Worm (Caenorhabditis elegans) whole organism, L2 larva: ENCODE data around the gene egli-1.

Experiments used
- C34F6.9 ChIP-seq: fragments of 150-350 bp; optimal IDR thresholded peaks from 2 replicates; lab custom pipeline; 2014; ENCODE audit warnings: missing biosample characterization, missing genetic modification characterization
- F13H6.1 ChIP-seq: sonication (generic microtip); optimal IDR thresholded peaks from 2 replicates; lab custom pipeline; 2016; ENCODE audit warnings: missing genetic modification characterization, missing compliant biosample characterization
- Y55F3AM.14 ChIP-seq: fragments of 200-800 bp; sonication (Bioruptor generic); optimal IDR thresholded peaks from 2 replicates; lab custom pipeline; 2018; ENCODE audit warnings: mild to moderate bottlenecking, missing genetic modification characterization, missing compliant biosample characterization
- ZK546.5 ChIP-seq: sonication (generic microtip); optimal IDR thresholded peaks from 2 replicates; lab custom pipeline; 2017; ENCODE audit warnings: missing biosample characterization, missing genetic modification characterization
- alr-1 ChIP-seq: fragments of 150-350 bp; optimal IDR thresholded peaks from 2 replicates; lab custom pipeline; 2014; ENCODE audit warnings: missing biosample characterization, missing genetic modification characterization
- aly-2 ChIP-seq: fragments of 150-350 bp; optimal IDR thresholded peaks from 2 replicates; lab custom pipeline; 2014; ENCODE audit warnings: missing biosample characterization, missing genetic modification characterization
- ama-1 ChIP-seq: fragments of 150-350 bp; optimal IDR thresholded peaks from 2 replicates; lab custom pipeline; 2018; ENCODE audit warnings: inconsistent platforms
- blmp-1 ChIP-seq: sonication (generic microtip); optimal IDR thresholded peaks from 2 replicates; lab custom pipeline; 2017; ENCODE audit warnings: missing genetic modification characterization, mild to moderate bottlenecking, missing compliant biosample characterization, antibody characterized with exemption, moderate library complexity; ENCODE audit not compliant: insufficient read depth
- ceh-16 ChIP-seq: fragments of 150-350 bp; optimal IDR thresholded peaks from 2 replicates; lab custom pipeline; 2014; ENCODE audit warnings: missing biosample characterization, missing genetic modification characterization
- ceh-82 ChIP-seq: fragments of 150-350 bp; optimal IDR thresholded peaks from 2 replicates; lab custom pipeline; 2014; ENCODE audit warnings: missing biosample characterization, missing genetic modification characterization
- crh-2 ChIP-seq: sonication (generic microtip); optimal IDR thresholded peaks from 2 replicates; lab custom pipeline; 2017; ENCODE audit warnings: missing biosample characterization, missing genetic modification characterization
- dmd-4 ChIP-seq: sonication (generic microtip); optimal IDR thresholded peaks from 2 replicates; lab custom pipeline; 2017; ENCODE audit warnings: missing biosample characterization, missing genetic modification characterization
- egl-27 ChIP-seq: sonication (generic microtip); optimal IDR thresholded peaks from 3 replicates; lab custom pipeline; 2017; ENCODE audit warnings: missing biosample characterization, missing genetic modification reagents, missing genetic modification characterization
- elt-1 ChIP-seq: fragments of 150-350 bp; optimal IDR thresholded peaks from 2 replicates; lab custom pipeline; 2014; ENCODE audit warnings: missing biosample characterization, missing genetic modification characterization
- fos-1 ChIP-seq: fragments of 150-350 bp; optimal IDR thresholded peaks from 2 replicates; lab custom pipeline; 2014; ENCODE audit warnings: missing biosample characterization, missing genetic modification characterization
- gmeb-1 ChIP-seq: fragments of 150-350 bp; optimal IDR thresholded peaks from 2 replicates; lab custom pipeline; 2014; ENCODE audit warnings: missing biosample characterization, missing genetic modification characterization
- lin-11 ChIP-seq: fragments of 150-350 bp; sonication (generic microtip); optimal IDR thresholded peaks from 2 replicates; lab custom pipeline; 2014; ENCODE audit warnings: missing biosample characterization, missing genetic modification characterization, inconsistent platforms, mixed read lengths
- lin-39 ChIP-seq: fragments of 150-350 bp; optimal IDR thresholded peaks from 2 replicates; lab custom pipeline; 2014; ENCODE audit warnings: missing biosample characterization, missing genetic modification reagents, missing genetic modification characterization
- lsy-2 ChIP-seq, 2 experiments: fragments of 150-350 bp in 1 of 2; sonication (generic microtip) in 1 of 2; optimal IDR thresholded peaks; 2 replicates each; lab custom pipeline; 2014 to 2017; ENCODE audit warnings: missing biosample characterization in 2 of 2, missing genetic modification characterization in 2 of 2
- mab-5 ChIP-seq: fragments of 150-350 bp; optimal IDR thresholded peaks from 2 replicates; lab custom pipeline; 2014; ENCODE audit warnings: missing biosample characterization, missing genetic modification characterization
- mbf-1 ChIP-seq: sonication (generic microtip); optimal IDR thresholded peaks from 2 replicates; lab custom pipeline; 2017; ENCODE audit warnings: missing biosample characterization, missing genetic modification characterization
- mdl-1 ChIP-seq, 2 experiments: fragments of 150-350 bp in 1 of 2; sonication (generic microtip) in 1 of 2; optimal IDR thresholded peaks; 2 replicates each; lab custom pipeline; 2017; ENCODE audit warnings: missing biosample characterization in 2 of 2, missing genetic modification characterization in 2 of 2
- nhr-11 ChIP-seq: fragments of 150-350 bp; optimal IDR thresholded peaks from 2 replicates; lab custom pipeline; 2014; ENCODE audit warnings: missing biosample characterization, missing genetic modification characterization
- nhr-129 ChIP-seq: fragments of 150-350 bp; optimal IDR thresholded peaks from 2 replicates; lab custom pipeline; 2014; ENCODE audit warnings: missing biosample characterization, missing genetic modification characterization
- nhr-21 ChIP-seq: fragments of 150-350 bp; optimal IDR thresholded peaks from 2 replicates; lab custom pipeline; 2014; ENCODE audit warnings: missing biosample characterization, missing genetic modification characterization
- nhr-23 ChIP-seq: fragments of 150-350 bp; optimal IDR thresholded peaks from 2 replicates; lab custom pipeline; 2014; ENCODE audit warnings: missing biosample characterization, missing genetic modification reagents, missing genetic modification characterization
- nhr-237 ChIP-seq: fragments of 150-350 bp; optimal IDR thresholded peaks from 2 replicates; lab custom pipeline; 2014; ENCODE audit warnings: missing biosample characterization, missing genetic modification characterization
- nhr-6 ChIP-seq: fragments of 150-350 bp; optimal IDR thresholded peaks from 2 replicates; lab custom pipeline; 2014; ENCODE audit warnings: missing biosample characterization, missing genetic modification characterization
- peb-1 ChIP-seq: fragments of 150-350 bp; optimal IDR thresholded peaks from 2 replicates; lab custom pipeline; 2014; ENCODE audit warnings: missing biosample characterization, missing genetic modification characterization
- sem-4 ChIP-seq: fragments of 150-350 bp; optimal IDR thresholded peaks from 2 replicates; lab custom pipeline; 2014; ENCODE audit warnings: missing biosample characterization, missing genetic modification reagents, missing genetic modification characterization
- skn-1 ChIP-seq: sonication (generic microtip); optimal IDR thresholded peaks from 2 replicates; lab custom pipeline; 2017; ENCODE audit warnings: missing biosample characterization, missing genetic modification characterization
- sma-3 ChIP-seq: sonication (generic microtip); optimal IDR thresholded peaks from 2 replicates; lab custom pipeline; 2016; ENCODE audit warnings: missing genetic modification reagents, missing genetic modification characterization, missing compliant biosample characterization
- sma-9 ChIP-seq, 2 experiments: fragments of 150-350 bp in 1 of 2; sonication (generic microtip) in 1 of 2; optimal IDR thresholded peaks; 2 replicates each; lab custom pipeline; 2014 to 2016; ENCODE audit warnings: missing genetic modification characterization in 2 of 2, mild to moderate bottlenecking in 1 of 2, missing biosample characterization in 1 of 2, missing compliant biosample characterization in 1 of 2, missing genetic modification reagents in 1 of 2, moderate library complexity in 1 of 2
- snpc-4 ChIP-seq: fragments of 150-350 bp; optimal IDR thresholded peaks from 2 replicates; lab custom pipeline; 2014; ENCODE audit warnings: missing biosample characterization, missing genetic modification characterization
- unc-55 ChIP-seq: fragments of 150-350 bp; sonication (generic microtip); optimal IDR thresholded peaks from 3 replicates; lab custom pipeline; 2014; ENCODE audit warnings: missing biosample characterization, missing genetic modification reagents, missing genetic modification characterization
- unc-62 ChIP-seq: fragments of 150-350 bp; optimal IDR thresholded peaks from 2 replicates; lab custom pipeline; 2014; ENCODE audit warnings: missing biosample characterization, missing genetic modification reagents, missing genetic modification characterization
- ztf-1 ChIP-seq: fragments of 200-800 bp; sonication (Bioruptor generic); conservative IDR thresholded peaks from 2 replicates; pipeline ENCODE4 v1.3.6; 2022; ENCODE audit warnings: missing genetic modification characterization, missing compliant biosample characterization
- ztf-11 ChIP-seq: sonication (generic microtip); optimal IDR thresholded peaks from 2 replicates; lab custom pipeline; 2017; ENCODE audit warnings: missing biosample characterization, missing genetic modification characterization
- ztf-4 ChIP-seq: fragments of 150-350 bp; optimal IDR thresholded peaks from 2 replicates; lab custom pipeline; 2014; ENCODE audit warnings: missing biosample characterization, missing genetic modification characterization

The egli-1 gene

ce11 chrII:9299679-9300078, 24.1 kb upstream of the egli-1 start:
- TF ChIP-seq lsy-2 (tag; optimal IDR thresholded peaks at IDR 0.05; lab: Kevin White, UChicago) (peak in 1 of 2 experiments; percentile 21), C34F6.9 (tag; lab: Kevin White, UChicago) (no peak), ama-1 (no peak), ztf-11 (tag; lab: Kevin White, UChicago) (no peak), dmd-4 (no peak), ZK546.5 (tag; lab: Kevin White, UChicago) (no peak), lin-11 (tag; lab: Kevin White, UChicago) (no peak), mab-5 (peak; percentile 93), nhr-11 (tag; lab: Kevin White, UChicago) (no peak), lin-39 (tag; lab: Kevin White, UChicago) (no peak), snpc-4 (tag; lab: Kevin White, UChicago) (no peak), ceh-16 (tag; lab: Kevin White, UChicago) (no peak), peb-1 (no peak), elt-1 (tag; lab: Kevin White, UChicago) (no peak), nhr-237 (tag; lab: Kevin White, UChicago) (no peak), fos-1 (tag; lab: Kevin White, UChicago) (no peak), Y55F3AM.14 (GFP tag; lab: Kevin White, UChicago) (no peak), nhr-129 (tag; lab: Kevin White, UChicago) (peak; percentile 25), nhr-21 (tag; lab: Kevin White, UChicago) (no peak), ztf-4 (no peak), blmp-1 (tag; lab: Kevin White, UChicago) (no peak), mdl-1 (tag; optimal IDR thresholded peaks at IDR 0.05; lab: Kevin White, UChicago) (no peak), crh-2 (tag; lab: Kevin White, UChicago) (no peak), sma-9 (GFP tag; optimal IDR thresholded peaks at IDR 0.05; lab: Kevin White, UChicago) (peak; percentile 23), sma-9 (tag; optimal IDR thresholded peaks at IDR 0.05; lab: Kevin White, UChicago) (no peak), egl-27 (no peak), alr-1 (tag; lab: Kevin White, UChicago) (no peak), mbf-1 (tag; lab: Kevin White, UChicago) (no peak), ztf-1 (GFP tag; lab: Robert Waterston, UW) (no peak), nhr-23 (tag; lab: Kevin White, UChicago) (no peak), unc-62 (no peak), sma-3 (GFP tag; lab: Kevin White, UChicago) (no peak), gmeb-1 (tag; lab: Kevin White, UChicago) (no peak), skn-1 (no peak), unc-55 (GFP tag; lab: Kevin White, UChicago) (peak; percentile 23), F13H6.1 (peak; percentile 1), ceh-82 (tag; lab: Kevin White, UChicago) (no peak), nhr-6 (tag; lab: Kevin White, UChicago) (no peak), sem-4 (tag; lab: Kevin White, UChicago) (no peak)

ce11 chrII:9301065-9301464, 22.7 kb upstream of the egli-1 start:
- TF ChIP-seq F13H6.1 (peak; percentile 42), blmp-1 (tag; lab: Kevin White, UChicago) (no peak), crh-2 (tag; lab: Kevin White, UChicago) (peak; percentile 14), snpc-4 (tag; lab: Kevin White, UChicago) (no peak), fos-1 (tag; lab: Kevin White, UChicago) (peak; percentile 91), Y55F3AM.14 (GFP tag; lab: Kevin White, UChicago) (no peak), ztf-1 (GFP tag; lab: Robert Waterston, UW) (no peak), sma-9 (GFP tag; optimal IDR thresholded peaks at IDR 0.05; lab: Kevin White, UChicago) (peak; percentile 34), sma-9 (tag; optimal IDR thresholded peaks at IDR 0.05; lab: Kevin White, UChicago) (no peak)

DNA sequence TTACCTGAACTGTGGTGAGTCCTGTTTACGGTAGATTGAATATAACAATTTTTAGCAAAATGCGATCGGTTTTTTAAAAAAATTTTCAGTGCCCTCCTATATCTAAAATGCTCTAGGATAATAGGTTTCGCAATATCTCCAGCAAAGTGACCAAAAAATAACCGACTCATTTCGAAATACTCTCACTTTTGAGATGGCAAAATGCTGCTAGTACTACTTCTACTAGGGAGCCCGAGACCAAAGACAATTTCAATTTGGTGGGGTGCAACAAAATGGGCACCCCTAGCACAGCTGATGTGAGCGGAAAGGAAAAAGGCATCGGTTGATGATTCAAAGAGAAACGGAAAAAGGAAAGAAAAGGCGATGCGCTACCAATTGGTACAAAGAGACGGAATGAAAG, 20.2 kb upstream of the egli-1 start:
- no peak for TF ChIP-seq aly-2 (tag; lab: Kevin White, UChicago)
- TF ChIP-seq unc-55 (GFP tag; lab: Kevin White, UChicago): peak; percentile 9
